Worm (Caenorhabditis elegans) whole organism, L2 larva: ENCODE data around the gene F13E9.11.

Experiments
- ama-1 ChIP-seq: fragments of 150-350 bp; optimal IDR thresholded peaks from 2 replicates; lab custom pipeline; 2018; ENCODE audit warnings: inconsistent platforms
- blmp-1 ChIP-seq: sonication (generic microtip); optimal IDR thresholded peaks from 2 replicates; lab custom pipeline; 2017; ENCODE audit warnings: missing genetic modification characterization, mild to moderate bottlenecking, missing compliant biosample characterization, antibody characterized with exemption, moderate library complexity; ENCODE audit not compliant: insufficient read depth
- lin-13 ChIP-seq: fragments of 150-350 bp; optimal IDR thresholded peaks from 2 replicates; lab custom pipeline; 2014; ENCODE audit warnings: missing biosample characterization, missing genetic modification reagents, missing genetic modification characterization
- nhr-77 ChIP-seq: fragments of 150-350 bp; optimal IDR thresholded peaks from 2 replicates; lab custom pipeline; 2014; ENCODE audit warnings: missing biosample characterization, missing genetic modification characterization

DNA sequence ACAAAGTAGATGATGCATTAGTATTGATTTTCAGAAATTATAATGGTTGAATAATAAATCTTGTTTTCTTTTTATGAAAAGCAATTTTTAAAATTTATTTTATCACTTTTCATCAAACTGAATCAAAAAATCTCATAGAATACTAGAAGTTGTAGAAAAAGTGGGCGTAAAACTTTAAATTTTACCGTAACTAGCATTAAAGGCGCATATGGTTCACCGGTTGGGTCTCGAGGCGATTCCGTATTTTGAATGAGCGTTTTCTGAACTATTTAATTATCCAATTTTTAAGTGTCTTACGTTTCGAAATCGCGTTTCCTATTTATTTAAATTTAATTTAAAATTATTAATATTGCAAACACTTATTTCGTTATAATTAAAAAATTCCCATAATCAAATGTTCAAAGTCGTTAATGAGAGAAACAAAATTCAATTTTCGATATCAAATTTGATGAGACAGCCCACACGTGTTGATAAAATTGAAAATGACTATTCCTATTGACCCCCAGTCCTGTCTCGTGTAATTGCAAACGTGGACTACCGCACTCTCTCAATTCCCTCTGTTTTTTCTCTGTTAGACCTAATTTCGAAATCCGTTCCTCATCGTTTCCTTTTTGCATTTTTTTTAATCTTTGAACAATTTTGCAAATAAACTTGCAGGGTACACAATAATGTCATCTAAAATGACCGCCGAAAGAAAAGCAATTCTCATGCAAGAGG, 10.5 kb downstream of the F13E9.11 start, which contains the start of the genes T11G6.2 and hars-1:
- TF ChIP-seq blmp-1 (tag; lab: Kevin White, UChicago) (no peak), ama-1 (lab: Kevin White, UChicago) (no peak), nhr-77 (no peak), lin-13 (GFP tag; lab: Kevin White, UChicago) (no peak)
